Worm (Caenorhabditis elegans): ENCODE measurements around the gene mrpl-50.

DNA sequence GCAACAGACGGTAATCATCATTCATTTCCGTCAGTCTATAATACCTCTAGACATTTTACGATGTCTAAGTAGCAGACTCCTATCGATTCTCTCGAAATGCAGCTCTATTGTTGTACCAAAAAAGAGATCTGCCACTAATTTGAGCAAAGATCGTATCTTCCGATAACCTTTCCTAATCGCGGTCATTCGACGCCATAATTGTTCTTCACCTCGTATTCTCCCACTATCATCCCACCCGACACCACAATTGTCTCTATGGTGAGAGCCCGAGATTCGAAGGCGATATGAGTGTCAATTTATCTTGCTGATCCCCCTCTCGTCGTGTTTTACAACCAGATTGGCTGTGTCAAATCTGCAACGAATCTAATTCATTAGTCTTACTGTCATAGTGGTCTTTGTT is 34.2 kb upstream of the mrpl-50 start:
- TF ChIP-seq ama-1 (optimal IDR thresholded peaks at IDR 0.05) (no peak), scrt-1 (GFP tag; IDR thresholded peaks at IDR 0.05) (no peak), sea-1 (GFP tag; conservative IDR thresholded peaks at IDR 0.05) (no peak), tbx-37 (GFP tag; conservative IDR thresholded peaks at IDR 0.05) (no peak), flt-1 (GFP tag; IDR thresholded peaks at IDR 0.05) (no peak)
